Worm (Caenorhabditis elegans): ENCODE measurements around the gene nhr-163.

- TF ChIP-seq sup-37 (GFP tag; optimal IDR thresholded peaks at IDR 0.05): no peak
- TF ChIP-seq jun-1 (tag; optimal IDR thresholded peaks at IDR 0.05): no peak
- no peak for TF ChIP-seq ama-1 (optimal IDR thresholded peaks at IDR 0.05)
- no peak for TF ChIP-seq unc-62 (GFP tag; optimal IDR thresholded peaks at IDR 0.05)
- TF ChIP-seq ztf-11 (tag; optimal IDR thresholded peaks at IDR 0.05): no peak
These were observed 9.8 kb downstream of the nhr-163 start, which contains the start of gene srx-16 for ce11 chrV:6976047-6976446.

Data from whole organism, L1 larva.